Fruit fly (Drosophila melanogaster): ENCODE measurements around the gene Ziz.

Gene Ziz

DNA sequence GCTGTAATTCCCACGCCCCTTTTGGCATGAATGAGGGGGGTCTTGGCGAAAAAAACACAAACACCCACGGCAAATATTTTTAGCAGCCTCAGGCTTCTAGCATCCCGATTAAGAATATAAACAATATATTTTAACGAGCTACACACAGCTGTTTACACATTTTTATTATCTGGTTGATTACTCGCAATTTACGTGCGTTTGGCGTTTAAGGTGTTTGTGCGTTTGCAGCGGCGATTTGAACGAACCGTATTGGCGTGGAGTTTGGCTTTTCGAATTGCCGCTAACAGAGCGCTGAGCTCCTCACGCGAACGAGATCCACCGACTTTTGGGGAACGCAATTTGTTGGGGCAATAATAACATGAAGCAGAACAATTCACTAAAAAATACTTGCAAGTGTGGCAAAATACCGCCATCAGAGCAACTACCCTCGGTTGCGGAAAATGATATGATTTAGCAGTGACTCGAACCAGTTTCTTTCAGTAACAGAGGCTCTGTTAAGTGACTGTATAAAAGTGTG, at the start of gene Ziz (continued):
- TF ChIP-seq Adf1 (GFP tag; IDR thresholded peaks at IDR 0.05) (peak; percentile 59; the same call in 1 of the 2 replicates), zfh2 (GFP tag; optimal IDR thresholded peaks at IDR 0.05) (no peak), dm (GFP tag; optimal IDR thresholded peaks at IDR 0.05) (peak; percentile 27), dysf (GFP tag; IDR thresholded peaks at IDR 0.05) (no peak), CG9817 (tag; optimal IDR thresholded peaks at IDR 0.05) (no peak), kni (GFP tag; optimal IDR thresholded peaks at IDR 0.05) (no peak), ATbp (GFP tag; optimal IDR thresholded peaks at IDR 0.05) (no peak), Poxn (GFP tag; IDR thresholded peaks at IDR 0.05) (no peak), Opbp (GFP tag; IDR thresholded peaks at IDR 0.05; ENCODE audit: partially characterized antibody) (peak; percentile 79; the same call in 2 of the 3 replicates), CG30403 (GFP tag; optimal IDR thresholded peaks at IDR 0.05) (no peak), gem (tag; optimal IDR thresholded peaks at IDR 0.05) (no peak), danr (GFP tag; IDR thresholded peaks at IDR 0.05) (no peak), CG5245 (GFP tag; optimal IDR thresholded peaks at IDR 0.05) (no peak), HHEX (GFP tag; optimal IDR thresholded peaks at IDR 0.05) (peak; percentile 52), en (GFP tag; optimal IDR thresholded peaks at IDR 0.05) (no peak), gce (GFP tag; IDR thresholded peaks at IDR 0.05) (peak; percentile 7; the same call in 1 of the 3 replicates), CG9727 (GFP tag; optimal IDR thresholded peaks at IDR 0.05) (no peak), CG15269 (tag; optimal IDR thresholded peaks at IDR 0.05) (peak; percentile 55), CrebB (tag; optimal IDR thresholded peaks at IDR 0.05) (peak; percentile 34), zen2 (GFP tag; IDR thresholded peaks at IDR 0.05; ENCODE audit: partially characterized antibody) (no peak), D19A (tag; optimal IDR thresholded peaks at IDR 0.05) (peak; percentile 32), Bteb2 (GFP tag; optimal IDR thresholded peaks at IDR 0.05) (peak; percentile 5), CG8924 (tag; optimal IDR thresholded peaks at IDR 0.05) (peak; percentile 47), Xrp1 (GFP tag; IDR thresholded peaks at IDR 0.05) (no peak), Optix (GFP tag; IDR thresholded peaks at IDR 0.05) (no peak), sima (GFP tag; optimal IDR thresholded peaks at IDR 0.05) (no peak), CG8944 (GFP tag; optimal IDR thresholded peaks at IDR 0.05) (no peak), Dbx (GFP tag; IDR thresholded peaks at IDR 0.05) (peak; percentile 67; the same call in 2 of the 3 replicates), CG11695 (GFP tag; IDR thresholded peaks at IDR 0.05) (no peak), fd96Cb (tag; optimal IDR thresholded peaks at IDR 0.05) (no peak), unpg (GFP tag; optimal IDR thresholded peaks at IDR 0.05) (peak; percentile 3), hb (GFP tag; IDR thresholded peaks at IDR 0.05; ENCODE audit: partially characterized antibody) (no peak), sqz (GFP tag; optimal IDR thresholded peaks at IDR 0.05) (peak; percentile 60), sug (tag; optimal IDR thresholded peaks at IDR 0.05) (peak; percentile 74), gt (GFP tag; IDR thresholded peaks at IDR 0.05) (no peak), CG12071 (GFP tag; optimal IDR thresholded peaks at IDR 0.05) (peak; percentile 67), B-H1 (GFP tag; IDR thresholded peaks at IDR 0.05) (no peak; the same call in 2 of the 3 replicates), B-H2 (GFP tag; optimal IDR thresholded peaks at IDR 0.05) (peak; percentile 72), caup (GFP tag; optimal IDR thresholded peaks at IDR 0.05; ENCODE audit: severe bottlenecking) (peak; percentile 62), stc (GFP tag; IDR thresholded peaks at IDR 0.05) (0 out of 2 replicates have a peak, but pooled peaks have one; percentile 8), CG12744 (GFP tag; optimal IDR thresholded peaks at IDR 0.05) (peak; percentile 41), Neu2 (GFP tag; optimal IDR thresholded peaks at IDR 0.05; ENCODE audit: borderline replicate concordance) (no peak), CoRest (tag; optimal IDR thresholded peaks at IDR 0.05) (peak; percentile 47), Hr3 (GFP tag; optimal IDR thresholded peaks at IDR 0.05) (no peak), pfk (GFP tag; optimal IDR thresholded peaks at IDR 0.05) (no peak), CG14860 (GFP tag; IDR thresholded peaks at IDR 0.05; ENCODE audit: partially characterized antibody) (no peak), Fer2 (tag; optimal IDR thresholded peaks at IDR 0.05) (no peak), dimm (GFP tag; IDR thresholded peaks at IDR 0.05) (no peak), CG11085 (GFP tag; IDR thresholded peaks at IDR 0.05) (no peak), CG9215 (GFP tag; IDR thresholded peaks at IDR 0.05) (no peak), CG11456 (GFP tag; IDR thresholded peaks at IDR 0.05) (no peak)

All from whole organism, embryonic.